Fruit fly (Drosophila melanogaster) whole organism, wandering third instar larva: ENCODE data around the gene CrebA.

ENCODE experiments used
- CG9705 ChIP-seq: fragments of 200-800 bp; sonication (Bioruptor generic); optimal IDR thresholded peaks from 2 replicates; lab custom pipeline; 2018; ENCODE audit warnings: missing biosample characterization, mild to moderate bottlenecking, missing genetic modification characterization
- Dfd ChIP-seq: fragments of >200 bp; optimal IDR thresholded peaks from 2 replicates; lab custom pipeline; 2017; ENCODE audit warnings: missing biosample characterization, missing genetic modification characterization
- Hr78 ChIP-seq: fragments of >200 bp; optimal IDR thresholded peaks from 2 replicates; lab custom pipeline; 2017; ENCODE audit warnings: missing biosample characterization, missing genetic modification characterization
- N ChIP-seq: fragments of >200 bp; optimal IDR thresholded peaks from 2 replicates; lab custom pipeline; 2018; ENCODE audit warnings: missing biosample characterization, missing external identifiers, missing genetic modification characterization
- br ChIP-seq: fragments of 200-800 bp; sonication (Bioruptor generic); optimal IDR thresholded peaks from 2 replicates; lab custom pipeline; 2016; ENCODE audit warnings: missing biosample characterization, missing genetic modification characterization
- h ChIP-seq: fragments of 200-800 bp; sonication (Bioruptor generic); optimal IDR thresholded peaks from 3 replicates; lab custom pipeline; 2016; ENCODE audit warnings: missing biosample characterization, mild to moderate bottlenecking, missing genetic modification characterization
- jim ChIP-seq: fragments of 175-275, 200-325 bp; sonication (Bioruptor generic); optimal IDR thresholded peaks from 2 replicates; lab custom pipeline; 2016; ENCODE audit warnings: missing biosample characterization, mild to moderate bottlenecking, missing genetic modification characterization
- lola ChIP-seq: fragments of >200 bp; optimal IDR thresholded peaks from 2 replicates; lab custom pipeline; 2017; ENCODE audit warnings: missing biosample characterization, missing genetic modification characterization
- pan ChIP-seq: fragments of >200 bp; optimal IDR thresholded peaks from 2 replicates; lab custom pipeline; 2017
- psq ChIP-seq: fragments of 200-800 bp; sonication (Bioruptor generic); optimal IDR thresholded peaks from 3 replicates; lab custom pipeline; 2017; ENCODE audit warnings: missing biosample characterization, mild to moderate bottlenecking, missing genetic modification characterization, moderate library complexity
- woc ChIP-seq: sonication (Bioruptor generic); optimal IDR thresholded peaks from 2 replicates; lab custom pipeline; 2016; ENCODE audit warnings: missing biosample characterization, mild to moderate bottlenecking, missing genetic modification characterization

- TF ChIP-seq psq (GFP tag; lab: Kevin White, UChicago) (no peak), Dfd (no peak), CG9705 (GFP tag; lab: Kevin White, UChicago) (no peak), lola (GFP tag; lab: Kevin White, UChicago) (no peak), pan (lab: Kevin White, UChicago) (no peak), h (no peak), jim (no peak), N (GFP tag; lab: Kevin White, UChicago) (no peak), woc (GFP tag; lab: Kevin White, UChicago) (no peak), Hr78 (no peak), br (no peak)
Measured at dm6 chr3L:15599190-15599589, 64.0 kb downstream of the CrebA start.
